Fruit fly (Drosophila melanogaster) whole organism, prepupa: ENCODE data around the gene CG9312.

Experiments
- CG11902 ChIP-seq: fragments of 200-800 bp; sonication (Bioruptor generic); optimal IDR thresholded peaks from 3 replicates; lab custom pipeline; 2016; ENCODE audit warnings: missing biosample characterization, missing genetic modification characterization
- CG31627 ChIP-seq: fragments of 200-800 bp; sonication (Bioruptor generic); optimal IDR thresholded peaks from 3 replicates; lab custom pipeline; 2016; ENCODE audit warnings: missing biosample characterization, missing genetic modification characterization
- dac ChIP-seq: fragments of 200-800 bp; sonication (Bioruptor generic); optimal IDR thresholded peaks from 2 replicates; lab custom pipeline; 2017; ENCODE audit warnings: missing biosample characterization, mild to moderate bottlenecking, missing genetic modification characterization
- fd59A ChIP-seq: fragments of 200-800 bp; sonication (Bioruptor generic); optimal IDR thresholded peaks from 2 replicates; lab custom pipeline; 2017; ENCODE audit warnings: missing biosample characterization, mild to moderate bottlenecking, missing genetic modification characterization, missing genetic modification reagents

dm6 chr3R:13718076-13718475 is 47.5 kb upstream of the CG9312 start, which contains the start of gene Ubc87F:
- TF ChIP-seq fd59A (GFP tag; lab: Kevin White, UChicago) = no peak
- TF ChIP-seq CG31627 (GFP tag; lab: Kevin White, UChicago) = no peak
- no peak for TF ChIP-seq dac (GFP tag; lab: Kevin White, UChicago)
- no peak for TF ChIP-seq CG11902 (GFP tag; lab: Kevin White, UChicago)
